Worm (Caenorhabditis elegans) whole organism, L3 larva: Measurements from ENCODE around the gene tre-2.
A peak's percentile ranks its signal among the peaks of the same experiment; 100 is the strongest.

Experiments used
- R02D3.7 ChIP-seq: fragments of 150-350 bp; optimal IDR thresholded peaks from 2 replicates; lab custom pipeline; 2014; ENCODE audit warnings: missing biosample characterization, missing genetic modification characterization
- ZK546.5 ChIP-seq: sonication (generic microtip); optimal IDR thresholded peaks from 2 replicates; lab custom pipeline; 2017; ENCODE audit warnings: missing biosample characterization, missing genetic modification characterization
- aly-2 ChIP-seq: fragments of 150-350 bp; optimal IDR thresholded peaks from 2 replicates; lab custom pipeline; 2014; ENCODE audit warnings: missing biosample characterization, missing genetic modification characterization
- ceh-28 ChIP-seq: fragments of 150-350 bp; optimal IDR thresholded peaks from 2 replicates; lab custom pipeline; 2014; ENCODE audit warnings: missing biosample characterization, missing genetic modification reagents, missing genetic modification characterization
- ceh-82 ChIP-seq: fragments of 150-350 bp; optimal IDR thresholded peaks from 2 replicates; lab custom pipeline; 2014; ENCODE audit warnings: missing biosample characterization, missing genetic modification characterization
- ceh-9 ChIP-seq: sonication (generic microtip); optimal IDR thresholded peaks from 2 replicates; lab custom pipeline; 2018; ENCODE audit warnings: missing biosample characterization, missing genetic modification characterization
- daf-12 ChIP-seq: fragments of 150-350 bp; optimal IDR thresholded peaks from 2 replicates; lab custom pipeline; 2014; ENCODE audit warnings: missing biosample characterization, missing genetic modification reagents, missing genetic modification characterization
- egl-27 ChIP-seq: sonication (generic microtip); optimal IDR thresholded peaks from 4 replicates; lab custom pipeline; 2017; ENCODE audit warnings: missing biosample characterization, missing genetic modification reagents, missing genetic modification characterization
- elt-1 ChIP-seq: fragments of 150-350 bp; optimal IDR thresholded peaks from 2 replicates; lab custom pipeline; 2014; ENCODE audit warnings: missing biosample characterization, missing genetic modification characterization
- elt-2 ChIP-seq: sonication (generic microtip); optimal IDR thresholded peaks from 2 replicates; lab custom pipeline; 2016; ENCODE audit warnings: missing genetic modification reagents, mild to moderate bottlenecking, missing genetic modification characterization, missing compliant biosample characterization
- elt-3 ChIP-seq, 3 experiments: fragments of 150-350 bp in 1 of 3; sonication (generic microtip) in 2 of 3; optimal IDR thresholded peaks; 2 replicates in 2 of 3; 4 replicates in 1 of 3; lab custom pipeline; 2014 to 2017; ENCODE audit warnings: missing biosample characterization in 3 of 3, missing genetic modification characterization in 3 of 3
- eor-1 ChIP-seq, 2 experiments: fragments of 150-350 bp; optimal IDR thresholded peaks; 2 replicates each; lab custom pipeline; 2014 to 2018; ENCODE audit warnings: missing biosample characterization in 2 of 2, missing genetic modification characterization in 2 of 2
- fkh-10 ChIP-seq: sonication (generic microtip); optimal IDR thresholded peaks from 2 replicates; lab custom pipeline; 2017; ENCODE audit warnings: missing biosample characterization, missing genetic modification reagents, missing genetic modification characterization
- fkh-2 ChIP-seq: fragments of 150-350 bp; optimal IDR thresholded peaks from 2 replicates; lab custom pipeline; 2014; ENCODE audit warnings: missing biosample characterization, missing genetic modification reagents, missing genetic modification characterization
- fos-1 ChIP-seq: fragments of 150-350 bp; optimal IDR thresholded peaks from 2 replicates; lab custom pipeline; 2014; ENCODE audit warnings: missing biosample characterization, missing genetic modification characterization
- hmg-11 ChIP-seq: sonication (generic microtip); optimal IDR thresholded peaks from 2 replicates; lab custom pipeline; 2016; ENCODE audit warnings: missing genetic modification characterization, missing compliant biosample characterization
- jun-1 ChIP-seq: fragments of 150-350 bp; optimal IDR thresholded peaks from 2 replicates; lab custom pipeline; 2014; ENCODE audit warnings: missing biosample characterization, missing genetic modification reagents, missing genetic modification characterization
- lin-15B ChIP-seq: fragments of 150-350 bp; optimal IDR thresholded peaks from 2 replicates; lab custom pipeline; 2014; ENCODE audit warnings: missing biosample characterization, missing genetic modification characterization
- lin-39 ChIP-seq: fragments of 150-350 bp; optimal IDR thresholded peaks from 2 replicates; lab custom pipeline; 2018; ENCODE audit warnings: missing biosample characterization, missing genetic modification reagents, missing genetic modification characterization
- lsy-12 ChIP-seq: sonication (generic microtip); optimal IDR thresholded peaks from 2 replicates; lab custom pipeline; 2016; ENCODE audit warnings: mild to moderate bottlenecking, missing genetic modification characterization, missing compliant biosample characterization
- mdl-1 ChIP-seq: fragments of 150-350 bp; optimal IDR thresholded peaks from 2 replicates; lab custom pipeline; 2014; ENCODE audit warnings: missing biosample characterization, missing genetic modification characterization
- mml-1 ChIP-seq: fragments of 150-350 bp; sonication (generic microtip); optimal IDR thresholded peaks from 3 replicates; lab custom pipeline; 2014; ENCODE audit warnings: missing biosample characterization, missing genetic modification characterization
- nfya-1 ChIP-seq: sonication (generic microtip); optimal IDR thresholded peaks from 2 replicates; lab custom pipeline; 2017; ENCODE audit warnings: missing genetic modification characterization, mild to moderate bottlenecking, missing compliant biosample characterization, antibody characterized with exemption, moderate library complexity; ENCODE audit not compliant: insufficient read depth
- nhr-11 ChIP-seq: fragments of 150-350 bp; optimal IDR thresholded peaks from 2 replicates; lab custom pipeline; 2014; ENCODE audit warnings: missing biosample characterization, missing genetic modification characterization
- nhr-12 ChIP-seq: fragments of 150-350 bp; optimal IDR thresholded peaks from 2 replicates; lab custom pipeline; 2014; ENCODE audit warnings: missing biosample characterization, missing genetic modification characterization
- nhr-237 ChIP-seq: fragments of 150-350 bp; optimal IDR thresholded peaks from 2 replicates; lab custom pipeline; 2014; ENCODE audit warnings: missing biosample characterization, missing genetic modification characterization
- nhr-43 ChIP-seq: sonication (generic microtip); optimal IDR thresholded peaks from 2 replicates; lab custom pipeline; 2016; ENCODE audit warnings: mild to moderate bottlenecking, missing genetic modification characterization, missing compliant biosample characterization; ENCODE audit not compliant: poor library complexity, severe bottlenecking
- nhr-67 ChIP-seq: fragments of 150-350 bp; optimal IDR thresholded peaks from 2 replicates; lab custom pipeline; 2014; ENCODE audit warnings: missing biosample characterization, missing genetic modification characterization
- nhr-77 ChIP-seq: fragments of 150-350 bp; optimal IDR thresholded peaks from 2 replicates; lab custom pipeline; 2014; ENCODE audit warnings: missing biosample characterization, missing genetic modification characterization
- pha-4 ChIP-seq: fragments of 150-350 bp; optimal IDR thresholded peaks from 2 replicates; lab custom pipeline; 2014; ENCODE audit warnings: missing biosample characterization, missing genetic modification reagents, missing genetic modification characterization
- pqm-1 ChIP-seq: fragments of 150-350 bp; optimal IDR thresholded peaks from 2 replicates; lab custom pipeline; 2017; ENCODE audit warnings: missing biosample characterization, missing genetic modification characterization, inconsistent platforms
- sea-2 ChIP-seq: fragments of 150-350 bp; sonication (generic microtip); optimal IDR thresholded peaks from 4 replicates; lab custom pipeline; 2014; ENCODE audit warnings: missing biosample characterization, missing genetic modification reagents, missing genetic modification characterization
- skn-1 ChIP-seq: fragments of 150-350 bp; optimal IDR thresholded peaks from 2 replicates; lab custom pipeline; 2014; ENCODE audit warnings: missing biosample characterization, missing genetic modification characterization
- tbx-2 ChIP-seq: sonication (generic microtip); optimal IDR thresholded peaks from 2 replicates; lab custom pipeline; 2016; ENCODE audit warnings: mild to moderate bottlenecking, missing genetic modification characterization, missing compliant biosample characterization
- unc-39 ChIP-seq: sonication (generic microtip); optimal IDR thresholded peaks from 4 replicates; lab custom pipeline; 2017; ENCODE audit warnings: missing biosample characterization, missing genetic modification characterization
- unc-62 ChIP-seq: fragments of 150-350 bp; sonication (generic microtip); optimal IDR thresholded peaks from 4 replicates; lab custom pipeline; 2014; ENCODE audit warnings: missing biosample characterization, missing genetic modification reagents, missing genetic modification characterization
- zag-1 ChIP-seq: fragments of 150-350 bp; optimal IDR thresholded peaks from 2 replicates; lab custom pipeline; 2014; ENCODE audit warnings: missing biosample characterization, missing genetic modification characterization
- ztf-11 ChIP-seq: fragments of 150-350 bp; optimal IDR thresholded peaks from 2 replicates; lab custom pipeline; 2014; ENCODE audit warnings: missing biosample characterization, missing genetic modification characterization
- ztf-4 ChIP-seq: fragments of 150-350 bp; optimal IDR thresholded peaks from 2 replicates; lab custom pipeline; 2014; ENCODE audit warnings: missing biosample characterization, missing genetic modification characterization

The tre-2 gene

ce11 chrIV:6841562-6842282 is 41.5 kb downstream of the tre-2 start:
- TF ChIP-seq mml-1 (tag; lab: Kevin White, UChicago) (no peak), elt-2 (tag; lab: Kevin White, UChicago) (peak; percentile 68), fkh-2 (no peak), R02D3.7 (tag; lab: Kevin White, UChicago) (no peak), zag-1 (tag; lab: Kevin White, UChicago) (no peak), ztf-11 (no peak), ceh-28 (tag; lab: Kevin White, UChicago) (no peak)

ce11 chrIV:6839091-6839522 is 44.1 kb downstream of the tre-2 start:
- TF ChIP-seq daf-12 (tag; lab: Kevin White, UChicago): no peak
- TF ChIP-seq hmg-11 (tag; lab: Kevin White, UChicago): peak; percentile 91
- no peak for TF ChIP-seq nhr-12 (tag; lab: Kevin White, UChicago)
- TF ChIP-seq unc-39 (tag; lab: Kevin White, UChicago): no peak
- TF ChIP-seq elt-1 (tag; lab: Kevin White, UChicago): peak; percentile 33
- peak; percentile 74 for TF ChIP-seq skn-1 (tag; lab: Kevin White, UChicago)
- no peak for TF ChIP-seq ztf-4 (tag; lab: Kevin White, UChicago)
- peak; percentile 73 for TF ChIP-seq fkh-10 (GFP tag; lab: Kevin White, UChicago)
- peak; percentile 45 for TF ChIP-seq R02D3.7 (tag; lab: Kevin White, UChicago)
- peak; percentile 60 for TF ChIP-seq lsy-12 (tag; lab: Kevin White, UChicago)
- TF ChIP-seq elt-2 (tag; lab: Kevin White, UChicago): peak; percentile 88
- peak; percentile 44 for TF ChIP-seq nhr-77 (tag; lab: Kevin White, UChicago)
- peak; percentile 82 for TF ChIP-seq nfya-1 (tag; lab: Kevin White, UChicago)
- peak; percentile 53 for TF ChIP-seq tbx-2
- TF ChIP-seq zag-1 (tag; lab: Kevin White, UChicago): peak; percentile 12
- TF ChIP-seq mml-1 (tag; lab: Kevin White, UChicago): no peak
- no peak for TF ChIP-seq sea-2 (GFP tag; lab: Kevin White, UChicago)
- TF ChIP-seq ceh-9 (tag; lab: Kevin White, UChicago): no peak
- TF ChIP-seq jun-1 (tag; lab: Kevin White, UChicago): peak; percentile 77
- peak; percentile 65 for TF ChIP-seq nhr-11 (tag; lab: Kevin White, UChicago)
- no peak for TF ChIP-seq elt-3 (tag; optimal IDR thresholded peaks at IDR 0.05; lab: Kevin White, UChicago)
- TF ChIP-seq ceh-28 (tag; lab: Kevin White, UChicago): peak; percentile 55
- TF ChIP-seq ZK546.5 (tag; lab: Kevin White, UChicago): no peak
- TF ChIP-seq egl-27: peak; percentile 5
- TF ChIP-seq nhr-43 (tag; lab: Kevin White, UChicago): no peak
- TF ChIP-seq fos-1 (tag; lab: Kevin White, UChicago): no peak
- TF ChIP-seq unc-62 (GFP tag; lab: Kevin White, UChicago): peak; percentile 69
- no peak for TF ChIP-seq nhr-67 (tag; lab: Kevin White, UChicago)
- peak; percentile 41 for TF ChIP-seq ceh-82 (tag; lab: Kevin White, UChicago)
- peak; percentile 43 for TF ChIP-seq mdl-1
- peak in 1 of 2 experiments; percentile 43 for TF ChIP-seq eor-1 (tag; optimal IDR thresholded peaks at IDR 0.05; lab: Kevin White, UChicago)
- TF ChIP-seq pha-4 (tag; lab: Kevin White, UChicago): peak; percentile 83
- TF ChIP-seq lin-39 (tag; lab: Kevin White, UChicago): peak; percentile 43
- no peak for TF ChIP-seq ztf-11
- peak; percentile 61 for TF ChIP-seq lin-15B (tag; lab: Kevin White, UChicago)
- no peak for TF ChIP-seq aly-2
- no peak for TF ChIP-seq nhr-237 (tag; lab: Kevin White, UChicago)
- peak; percentile 90 for TF ChIP-seq pqm-1 (tag; lab: Kevin White, UChicago)
